Fruit fly (Drosophila melanogaster) whole organism, adult: ENCODE results near the gene Dab.

Experiments
- CG12768 ChIP-seq: fragments of 200-800 bp; sonication (Bioruptor generic); optimal IDR thresholded peaks from 2 replicates; lab custom pipeline; 2017; ENCODE audit warnings: missing biosample characterization, missing genetic modification characterization, mild to moderate bottlenecking, moderate library complexity, missing genetic modification reagents
- CG33017 ChIP-seq: fragments of 200-800 bp; sonication (Bioruptor generic); optimal IDR thresholded peaks from 2 replicates; lab custom pipeline; 2018; ENCODE audit warnings: missing biosample characterization, mild to moderate bottlenecking, missing genetic modification characterization, moderate library complexity
- CG7045 ChIP-seq: fragments of 200-800 bp; sonication (Bioruptor generic); optimal IDR thresholded peaks from 2 replicates; lab custom pipeline; 2017; ENCODE audit warnings: missing biosample characterization, mild to moderate bottlenecking, missing genetic modification characterization
- CG7101 ChIP-seq: fragments of 200-800 bp; sonication (Bioruptor generic); optimal IDR thresholded peaks from 2 replicates; lab custom pipeline; 2018; ENCODE audit warnings: missing biosample characterization, mild to moderate bottlenecking, missing genetic modification characterization, moderate library complexity
- Clk ChIP-seq: fragments of 200-800 bp; sonication (Bioruptor generic); optimal IDR thresholded peaks from 2 replicates; lab custom pipeline; 2017; ENCODE audit warnings: missing biosample characterization, missing genetic modification characterization
- Hr96 ChIP-seq: fragments of 200-800 bp; sonication (Bioruptor generic); optimal IDR thresholded peaks from 2 replicates; lab custom pipeline; 2016; ENCODE audit warnings: missing biosample characterization, missing genetic modification characterization
- bab1 ChIP-seq: fragments of 200-800 bp; sonication (Bioruptor generic); optimal IDR thresholded peaks from 3 replicates; lab custom pipeline; 2019; ENCODE audit warnings: missing biosample characterization, mild to moderate bottlenecking, missing genetic modification characterization, moderate library complexity
- cnc ChIP-seq, 2 experiments: fragments of >200 bp; optimal IDR thresholded peaks; 2 replicates each; lab custom pipeline; 2017
- tj ChIP-seq: fragments of 200-800 bp; sonication (Bioruptor generic); optimal IDR thresholded peaks from 3 replicates; lab custom pipeline; 2017; ENCODE audit warnings: missing biosample characterization, mild to moderate bottlenecking, missing genetic modification characterization, moderate library complexity
- toe ChIP-seq: fragments of 200-800 bp; sonication (Bioruptor generic); optimal IDR thresholded peaks from 2 replicates; lab custom pipeline; 2016; ENCODE audit warnings: missing biosample characterization, missing genetic modification characterization

DNA sequence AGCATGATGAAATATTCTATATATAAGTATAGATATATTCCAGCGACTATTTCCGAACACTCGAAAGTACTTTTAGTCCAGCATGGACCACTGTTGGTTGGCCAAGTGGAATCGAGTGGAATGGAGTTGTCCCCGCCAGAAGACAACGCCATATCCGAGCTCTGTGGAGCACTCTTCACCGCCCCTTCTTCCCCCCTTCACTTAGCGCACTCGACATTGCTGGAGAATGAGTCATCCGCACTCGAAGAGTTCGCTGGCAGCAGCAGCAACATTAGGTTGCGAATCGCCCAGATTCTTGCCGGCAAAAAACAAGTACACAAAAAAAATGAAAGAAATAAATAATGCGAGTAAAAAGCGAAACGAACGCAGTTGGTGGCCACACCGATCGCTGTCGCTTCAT, 13.8 kb upstream of the Dab start:
- TF ChIP-seq toe (GFP tag; lab: Kevin White, UChicago): no peak
- no peak for TF ChIP-seq CG12768 (GFP tag; lab: Kevin White, UChicago)
- no peak for TF ChIP-seq Hr96 (GFP tag; lab: Kevin White, UChicago)
- no peak for TF ChIP-seq CG7045 (GFP tag; lab: Kevin White, UChicago)
- TF ChIP-seq CG33017: no peak
- TF ChIP-seq cnc (optimal IDR thresholded peaks at IDR 0.05; lab: Kevin White, UChicago): no peak
- no peak for TF ChIP-seq tj
- no peak for TF ChIP-seq CG7101 (tag; lab: Kevin White, UChicago)
- no peak for TF ChIP-seq bab1 (GFP tag; lab: Kevin White, UChicago)
- TF ChIP-seq Clk (GFP tag; lab: Kevin White, UChicago): no peak
